Worm (Caenorhabditis elegans): ENCODE results near the gene Y62H9A.14.

ce11 chrX:11953229-11953628 is 32.2 kb downstream of the Y62H9A.14 start, which contains the start of gene T08D10.4:
- TF ChIP-seq nhr-237 (tag; optimal IDR thresholded peaks at IDR 0.05) (no peak), elt-1 (tag; optimal IDR thresholded peaks at IDR 0.05) (no peak), ceh-82 (tag; optimal IDR thresholded peaks at IDR 0.05) (no peak), fkh-10 (GFP tag; optimal IDR thresholded peaks at IDR 0.05) (no peak), sea-2 (GFP tag; optimal IDR thresholded peaks at IDR 0.05) (no peak), zag-1 (tag; optimal IDR thresholded peaks at IDR 0.05) (no peak)
